Worm (Caenorhabditis elegans) whole organism, young adult: ENCODE results near the gene tag-281.

Experiments
- Y56A3A.18 ChIP-seq: fragments of 200-800 bp; sonication (Bioruptor generic); IDR thresholded peaks from 2 replicates; pipeline ENCODE4 v1.3.6; 2022; ENCODE audit warnings: missing genetic modification reagents, missing genetic modification characterization, missing compliant biosample characterization
- bed-2 ChIP-seq: fragments of 200-800 bp; sonication (Bioruptor generic); IDR thresholded peaks from 2 replicates; pipeline ENCODE4 v1.3.6; 2022; ENCODE audit warnings: missing genetic modification reagents, missing genetic modification characterization, missing compliant biosample characterization
- cebp-1 ChIP-seq, 2 experiments: fragments of 200-800 bp in 1 of 2; sonication (Bioruptor generic) in 1 of 2; sonication (generic microtip) in 1 of 2; IDR thresholded peaks in 1 of 2; optimal IDR thresholded peaks in 1 of 2; 2 replicates each; pipeline versions ENCODE4 v1.3.6 to Lab custom; 2017 to 2022; ENCODE audit warnings: missing compliant biosample characterization in 2 of 2, missing genetic modification characterization in 2 of 2, mild to moderate bottlenecking in 1 of 2, missing genetic modification reagents in 1 of 2, moderate library complexity in 1 of 2
- ceh-100 ChIP-seq: fragments of 200-800 bp; sonication (Bioruptor generic); IDR thresholded peaks from 2 replicates; pipeline ENCODE4 v1.3.6; 2022; ENCODE audit warnings: missing genetic modification reagents, missing genetic modification characterization, missing compliant biosample characterization
- ceh-27 ChIP-seq: fragments of 200-800 bp; sonication (Bioruptor generic); optimal IDR thresholded peaks from 2 replicates; lab custom pipeline; 2018; ENCODE audit warnings: mild to moderate bottlenecking, missing genetic modification characterization, moderate library complexity, missing compliant biosample characterization
- ceh-58 ChIP-seq: fragments of 200-800 bp; sonication (Bioruptor generic); IDR thresholded peaks from 2 replicates; pipeline ENCODE4 v1.3.6; 2022; ENCODE audit warnings: missing genetic modification characterization, missing compliant biosample characterization
- him-1 ChIP-seq: sonication (generic microtip); optimal IDR thresholded peaks from 2 replicates; lab custom pipeline; 2016; ENCODE audit warnings: missing genotype, missing genetic modification reagents, missing genetic modification characterization, missing compliant biosample characterization
- hsf-1 ChIP-seq: fragments of 200-800 bp; sonication (Bioruptor generic); IDR thresholded peaks from 2 replicates; pipeline ENCODE4 v1.3.6; 2022; ENCODE audit warnings: missing genetic modification reagents, missing genetic modification characterization, missing compliant biosample characterization
- lin-40 ChIP-seq: sonication (generic microtip); optimal IDR thresholded peaks from 2 replicates; lab custom pipeline; 2016; ENCODE audit warnings: missing genetic modification characterization, mild to moderate bottlenecking, missing compliant biosample characterization, missing genotype, missing genetic modification reagents
- rcor-1 ChIP-seq: fragments of 200-800 bp; sonication (Bioruptor generic); IDR thresholded peaks from 2 replicates; pipeline ENCODE4 v1.3.6; 2022; ENCODE audit warnings: missing genetic modification reagents, missing genetic modification characterization, missing compliant biosample characterization
- snpc-4 ChIP-seq, 5 experiments: fragments of 150-350 bp in 1 of 5; sonication (generic microtip) in 4 of 5; optimal IDR thresholded peaks; 2 replicates each; lab custom pipeline; 2014 to 2018; ENCODE audit warnings: missing genetic modification characterization in 5 of 5, missing biosample characterization in 3 of 5, antibody characterized with exemption in 2 of 5, mild to moderate bottlenecking in 2 of 5, missing compliant biosample characterization in 2 of 5, missing genotype in 2 of 5, moderate library complexity in 2 of 5, missing genetic modification reagents in 1 of 5

DNA sequence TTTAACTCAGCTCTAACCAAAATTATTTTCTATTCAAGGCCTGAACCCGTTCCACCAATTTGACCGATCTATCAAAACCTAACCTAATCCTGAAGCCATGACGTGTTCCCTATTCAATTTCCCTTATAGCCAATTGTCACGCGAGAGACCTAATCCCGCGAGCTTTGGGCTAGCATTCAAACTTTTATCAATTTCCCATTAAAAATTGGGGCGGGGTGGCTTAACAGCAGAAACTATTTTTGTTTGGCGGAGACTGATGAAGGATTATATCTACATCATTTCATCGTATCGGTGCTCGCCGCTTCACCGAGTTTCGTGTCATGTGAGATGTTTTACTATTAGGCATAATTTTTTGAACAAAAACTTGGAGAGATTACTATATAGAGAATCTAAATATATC lies 29.2 kb downstream of the tag-281 start:
- TF ChIP-seq lin-40 (no peak), him-1 (tag; lab: Kevin White, UChicago) (no peak), bed-2 (GFP tag; lab: Robert Waterston, UW) (no peak), ceh-58 (GFP tag; lab: Robert Waterston, UW) (no peak), Y56A3A.18 (GFP tag; lab: Robert Waterston, UW) (no peak), rcor-1 (GFP tag; lab: Robert Waterston, UW) (no peak), hsf-1 (GFP tag; lab: Robert Waterston, UW) (no peak), cebp-1 (GFP tag; IDR thresholded peaks at IDR 0.05; lab: Robert Waterston, UW) (no peak), cebp-1 (tag; optimal IDR thresholded peaks at IDR 0.05; lab: Kevin White, UChicago) (no peak), snpc-4 (GFP tag; optimal IDR thresholded peaks at IDR 0.05; lab: Kevin White, UChicago) (no peak), snpc-4 (tag; optimal IDR thresholded peaks at IDR 0.05; lab: Kevin White, UChicago) (no peak), ceh-100 (GFP tag; lab: Robert Waterston, UW) (no peak), ceh-27 (GFP tag; lab: Kevin White, UChicago) (no peak)
